Fruit fly (Drosophila melanogaster): Measurements from ENCODE around the gene Uch.
A peak's percentile ranks its signal among the peaks of the same experiment; 100 is the strongest.

Gene Uch

DNA sequence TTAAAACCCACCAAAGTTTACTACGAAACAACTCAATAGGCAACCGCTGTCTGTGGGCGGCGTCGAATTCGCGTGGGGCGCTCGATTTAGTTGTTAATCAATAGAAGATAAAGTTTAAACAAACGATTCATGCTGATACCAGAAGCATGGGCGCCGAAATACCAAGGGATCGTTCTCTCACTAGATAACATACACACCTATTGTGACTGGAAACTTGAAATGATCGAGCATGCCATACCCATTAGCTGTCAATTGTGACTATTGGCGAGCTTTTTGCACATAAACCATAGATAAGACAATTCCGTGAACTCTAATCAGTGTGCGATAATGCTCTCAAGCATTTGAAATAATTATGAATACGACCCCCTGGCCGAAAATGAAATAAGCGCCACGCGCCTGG, 34.6 kb downstream of the Uch start (continued):
- TF ChIP-seq CG13296 (GFP tag; optimal IDR thresholded peaks at IDR 0.05) = peak; percentile 58
- TF ChIP-seq klu (GFP tag; IDR thresholded peaks at IDR 0.05) = peak; percentile 56
- no peak for TF ChIP-seq Sin3A (optimal IDR thresholded peaks at IDR 0.05)
- TF ChIP-seq Taf1 (GFP tag; IDR thresholded peaks at IDR 0.05) = peak; percentile 33; the same call in 1 of the 2 replicates
- TF ChIP-seq CG12942 (GFP tag; optimal IDR thresholded peaks at IDR 0.05) = peak; percentile 72
- TF ChIP-seq pb (GFP tag; optimal IDR thresholded peaks at IDR 0.05) = peak; percentile 48
- TF ChIP-seq trh (GFP tag; optimal IDR thresholded peaks at IDR 0.05) = peak; percentile 54
- peak; percentile 76 for TF ChIP-seq unpg (GFP tag; optimal IDR thresholded peaks at IDR 0.05)
- TF ChIP-seq CG18764 (GFP tag; optimal IDR thresholded peaks at IDR 0.05) = peak; percentile 59
- peak; percentile 80 for TF ChIP-seq Fer3 (tag; optimal IDR thresholded peaks at IDR 0.05)
- 0 out of 2 replicates have a peak, but pooled peaks have one; percentile 28 for TF ChIP-seq CG16779 (GFP tag; IDR thresholded peaks at IDR 0.05)
- TF ChIP-seq Vsx1 (GFP tag; optimal IDR thresholded peaks at IDR 0.05) = peak; percentile 8
- TF ChIP-seq Sox102F (GFP tag; optimal IDR thresholded peaks at IDR 0.05) = peak; percentile 89
- TF ChIP-seq tin (GFP tag; optimal IDR thresholded peaks at IDR 0.05) = peak; percentile 28
- TF ChIP-seq CG15696 (tag; optimal IDR thresholded peaks at IDR 0.05) = peak; percentile 14
- no peak for TF ChIP-seq CG10267 (tag; optimal IDR thresholded peaks at IDR 0.05)
- no peak for TF ChIP-seq D (optimal IDR thresholded peaks at IDR 0.05)
- no peak for TF ChIP-seq D (GFP tag; optimal IDR thresholded peaks at IDR 0.05)
- peak; percentile 53 for TF ChIP-seq CG17829 (tag; optimal IDR thresholded peaks at IDR 0.05)
- TF ChIP-seq CG12744 (GFP tag; optimal IDR thresholded peaks at IDR 0.05) = peak; percentile 70
- peak; percentile 54 for TF ChIP-seq CG6813 (GFP tag; optimal IDR thresholded peaks at IDR 0.05)
- TF ChIP-seq Hr51 (GFP tag; optimal IDR thresholded peaks at IDR 0.05) = peak; percentile 9 to 88
- peak; percentile 89 for TF ChIP-seq exex (tag; optimal IDR thresholded peaks at IDR 0.05)
- no peak for TF ChIP-seq CG6791 (GFP tag; IDR thresholded peaks at IDR 0.05; ENCODE audit: partially characterized antibody)
- peak; percentile 65 for TF ChIP-seq CG8944 (GFP tag; optimal IDR thresholded peaks at IDR 0.05)
- TF ChIP-seq cwo (GFP tag; optimal IDR thresholded peaks at IDR 0.05) = peak; percentile 74
- no peak for TF ChIP-seq CG17802 (tag; optimal IDR thresholded peaks at IDR 0.05)
- TF ChIP-seq pros (GFP tag; optimal IDR thresholded peaks at IDR 0.05) = no peak
- TF ChIP-seq CG1603 (tag; optimal IDR thresholded peaks at IDR 0.05) = peak; percentile 76
- TF ChIP-seq HLHmδ (GFP tag; optimal IDR thresholded peaks at IDR 0.05) = no peak
- peak; percentile 32 for TF ChIP-seq CG7556 (GFP tag; optimal IDR thresholded peaks at IDR 0.05)
- peak; percentile 17; the same call in 1 of the 3 replicates for TF ChIP-seq CG17361 (GFP tag; IDR thresholded peaks at IDR 0.05)
- no peak for TF ChIP-seq ac (GFP tag; optimal IDR thresholded peaks at IDR 0.05)
- no peak for TF ChIP-seq repo (GFP tag; optimal IDR thresholded peaks at IDR 0.05)
- no peak for TF ChIP-seq B-H2 (GFP tag; optimal IDR thresholded peaks at IDR 0.05)
- TF ChIP-seq CG18011 (GFP tag; optimal IDR thresholded peaks at IDR 0.05) = peak; percentile 11
- TF ChIP-seq jumu (GFP tag; optimal IDR thresholded peaks at IDR 0.05) = peak; percentile 54
- peak; percentile 52 for TF ChIP-seq CG32767 (GFP tag; IDR thresholded peaks at IDR 0.05)
- peak; percentile 50 for TF ChIP-seq Awh (GFP tag; IDR thresholded peaks at IDR 0.05)
- no peak for TF ChIP-seq CG42726 (GFP tag; IDR thresholded peaks at IDR 0.05; ENCODE audit: partially characterized antibody)

DNA sequence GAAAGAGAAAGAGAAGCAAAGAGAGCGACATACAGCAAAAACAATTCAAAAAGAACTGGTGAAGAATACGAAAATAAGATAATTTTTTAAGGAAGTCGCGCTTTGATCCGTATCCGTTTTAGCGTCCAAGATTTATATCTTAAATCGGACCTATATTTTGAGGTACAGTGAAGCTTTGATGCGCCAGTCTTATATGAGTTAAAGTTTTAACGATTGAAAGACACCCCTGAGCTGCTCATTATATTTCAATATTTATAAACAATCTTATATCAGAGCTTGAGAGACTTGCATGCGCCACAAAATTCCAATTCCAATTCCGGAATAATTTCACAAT, 35.2 kb downstream of the Uch start:
- no peak for TF ChIP-seq CG32767 (GFP tag; IDR thresholded peaks at IDR 0.05)
- no peak for TF ChIP-seq org-1 (GFP tag; optimal IDR thresholded peaks at IDR 0.05)
- TF ChIP-seq CG30403 (GFP tag; optimal IDR thresholded peaks at IDR 0.05) = peak; percentile 4
- TF ChIP-seq Lim3 (GFP tag; IDR thresholded peaks at IDR 0.05) = no peak
- TF ChIP-seq CG3995 (GFP tag; optimal IDR thresholded peaks at IDR 0.05) = no peak
- no peak for TF ChIP-seq CG10366 (GFP tag; IDR thresholded peaks at IDR 0.05)
- no peak for TF ChIP-seq CG1647 (GFP tag; optimal IDR thresholded peaks at IDR 0.05)
- no peak for TF ChIP-seq nom (GFP tag; optimal IDR thresholded peaks at IDR 0.05)
- no peak for TF ChIP-seq NfI (GFP tag; optimal IDR thresholded peaks at IDR 0.05)
- no peak for TF ChIP-seq bbx (GFP tag; IDR thresholded peaks at IDR 0.05; ENCODE audit: partially characterized antibody)
- TF ChIP-seq CG14860 (GFP tag; IDR thresholded peaks at IDR 0.05; ENCODE audit: partially characterized antibody) = no peak
- peak; percentile 15 for TF ChIP-seq yki (optimal IDR thresholded peaks at IDR 0.05)
- no peak for TF ChIP-seq Sox102F (GFP tag; optimal IDR thresholded peaks at IDR 0.05)
- TF ChIP-seq Dbx (GFP tag; IDR thresholded peaks at IDR 0.05) = no peak
- no peak for TF ChIP-seq bcd (GFP tag; optimal IDR thresholded peaks at IDR 0.05)
